Worm (Caenorhabditis elegans): Measurements from ENCODE around the gene pals-20.

ce11 chrIII:1354523-1354922 lies 33.6 kb downstream of the pals-20 start:
- TF ChIP-seq fos-1 (tag; optimal IDR thresholded peaks at IDR 0.05) (no peak), lin-35 (GFP tag; optimal IDR thresholded peaks at IDR 0.05) (no peak)

All from whole organism, L1 larva.